Worm (Caenorhabditis elegans) whole organism, late embryonic: ENCODE data around the gene cyn-16.

Experiments used
- K09A11.1 ChIP-seq: sonication (generic microtip); optimal IDR thresholded peaks from 2 replicates; lab custom pipeline; 2017; ENCODE audit warnings: antibody characterized with exemption, mild to moderate bottlenecking, missing genetic modification characterization, missing compliant biosample characterization; ENCODE audit not compliant: insufficient read depth
- ceh-18 ChIP-seq: sonication (generic microtip); optimal IDR thresholded peaks from 2 replicates; lab custom pipeline; 2016; ENCODE audit warnings: missing genetic modification characterization, missing compliant biosample characterization
- elt-4 ChIP-seq: sonication (generic microtip); optimal IDR thresholded peaks from 2 replicates; lab custom pipeline; 2016; ENCODE audit warnings: missing genetic modification characterization, missing compliant biosample characterization
- ref-2 ChIP-seq: sonication (generic microtip); optimal IDR thresholded peaks from 2 replicates; lab custom pipeline; 2016; ENCODE audit warnings: missing genetic modification characterization, missing compliant biosample characterization
- rnt-1 ChIP-seq: sonication (generic microtip); optimal IDR thresholded peaks from 2 replicates; lab custom pipeline; 2016; ENCODE audit warnings: missing genetic modification characterization, missing compliant biosample characterization

ce11 chrII:12052924-12053323, 16.4 kb upstream of the cyn-16 start:
- TF ChIP-seq ceh-18 (tag; lab: Kevin White, UChicago) = no peak
- no peak for TF ChIP-seq K09A11.1 (tag; lab: Kevin White, UChicago)
- no peak for TF ChIP-seq elt-4 (tag; lab: Kevin White, UChicago)
- TF ChIP-seq rnt-1 (tag; lab: Kevin White, UChicago) = no peak
- TF ChIP-seq ref-2 (tag; lab: Kevin White, UChicago) = no peak
